Fruit fly (Drosophila melanogaster) whole organism, wandering third instar larva: ENCODE results near the gene CG34280.

Source experiments
- Abd-B ChIP-seq: fragments of >200 bp; optimal IDR thresholded peaks from 2 replicates; lab custom pipeline; 2017; ENCODE audit warnings: missing biosample characterization, missing genetic modification characterization
- CG32264 ChIP-seq: fragments of 200-800 bp; sonication (Bioruptor generic); optimal IDR thresholded peaks from 2 replicates; lab custom pipeline; 2016; ENCODE audit warnings: missing biosample characterization, missing genetic modification characterization
- CG9705 ChIP-seq: fragments of 200-800 bp; sonication (Bioruptor generic); optimal IDR thresholded peaks from 2 replicates; lab custom pipeline; 2018; ENCODE audit warnings: missing biosample characterization, mild to moderate bottlenecking, missing genetic modification characterization
- Dfd ChIP-seq: fragments of >200 bp; optimal IDR thresholded peaks from 2 replicates; lab custom pipeline; 2017; ENCODE audit warnings: missing biosample characterization, missing genetic modification characterization
- Dif ChIP-seq: fragments of 200-275, 200-300 bp; sonication (Bioruptor generic); optimal IDR thresholded peaks from 2 replicates; lab custom pipeline; 2018; ENCODE audit warnings: missing biosample characterization, missing genetic modification characterization; ENCODE audit not compliant: partially characterized antibody
- GATAd ChIP-seq: sonication (Bioruptor generic); optimal IDR thresholded peaks from 2 replicates; lab custom pipeline; 2016; ENCODE audit warnings: missing biosample characterization, missing genetic modification characterization
- HLH106 ChIP-seq: fragments of 200-800 bp; optimal IDR thresholded peaks from 3 replicates; lab custom pipeline; 2019; ENCODE audit warnings: missing biosample characterization, mild to moderate bottlenecking, missing genetic modification characterization, moderate library complexity
- Hr78 ChIP-seq: fragments of >200 bp; optimal IDR thresholded peaks from 2 replicates; lab custom pipeline; 2017; ENCODE audit warnings: missing biosample characterization, missing genetic modification characterization
- Hr83 ChIP-seq: fragments of 200-300 bp; sonication (Bioruptor generic); optimal IDR thresholded peaks from 2 replicates; lab custom pipeline; 2016; ENCODE audit warnings: missing biosample characterization, mild to moderate bottlenecking, missing genetic modification characterization, moderate library complexity; ENCODE audit not compliant: poor library complexity, severe bottlenecking
- Mio ChIP-seq: sonication (Bioruptor generic); optimal IDR thresholded peaks from 2 replicates; lab custom pipeline; 2016; ENCODE audit warnings: missing biosample characterization, missing genetic modification characterization
- Myc ChIP-seq: fragments of >200 bp; optimal IDR thresholded peaks from 2 replicates; lab custom pipeline; 2017
- N ChIP-seq: fragments of >200 bp; optimal IDR thresholded peaks from 2 replicates; lab custom pipeline; 2018; ENCODE audit warnings: missing biosample characterization, missing external identifiers, missing genetic modification characterization
- Rel ChIP-seq, 2 experiments: fragments of 200-800 bp; sonication (Bioruptor generic) in 1 of 2; optimal IDR thresholded peaks; 2 replicates in 1 of 2; 3 replicates in 1 of 2; lab custom pipeline; 2016 to 2019; ENCODE audit warnings: mild to moderate bottlenecking in 2 of 2, missing biosample characterization in 2 of 2, missing genetic modification characterization in 2 of 2, moderate library complexity in 1 of 2
- Sp1 ChIP-seq: fragments of 200-800 bp; sonication (Bioruptor generic); optimal IDR thresholded peaks from 3 replicates; lab custom pipeline; 2019; ENCODE audit warnings: missing biosample characterization, mild to moderate bottlenecking, missing genetic modification characterization, moderate library complexity
- Vsx2 ChIP-seq: fragments of 200-300, 225-300 bp; sonication (Bioruptor generic); optimal IDR thresholded peaks from 2 replicates; lab custom pipeline; 2018; ENCODE audit warnings: missing biosample characterization, missing genetic modification characterization; ENCODE audit not compliant: partially characterized antibody
- br ChIP-seq: fragments of 200-800 bp; sonication (Bioruptor generic); optimal IDR thresholded peaks from 2 replicates; lab custom pipeline; 2016; ENCODE audit warnings: missing biosample characterization, missing genetic modification characterization
- brk ChIP-seq: fragments of 200-800 bp; sonication (Bioruptor generic); optimal IDR thresholded peaks from 2 replicates; lab custom pipeline; 2016; ENCODE audit warnings: missing biosample characterization, mild to moderate bottlenecking, missing genetic modification characterization
- dl ChIP-seq, 2 experiments: fragments of 175-275, 200-275 bp in 1 of 2; fragments of 200-275 bp in 1 of 2; sonication (Bioruptor generic); optimal IDR thresholded peaks; lab custom pipeline; 2018; ENCODE audit warnings: mild to moderate bottlenecking in 2 of 2, missing biosample characterization in 2 of 2, missing genetic modification characterization in 2 of 2, moderate library complexity in 2 of 2; ENCODE audit not compliant: partially characterized antibody in 2 of 2, insufficient read depth in 1 of 2
- dmrt93B ChIP-seq: fragments of 200-800 bp; sonication (Bioruptor generic); optimal IDR thresholded peaks from 2 replicates; lab custom pipeline; 2018; ENCODE audit warnings: missing biosample characterization, mild to moderate bottlenecking, missing genetic modification characterization
- ey ChIP-seq: fragments of 200-800 bp; sonication (Bioruptor generic); optimal IDR thresholded peaks from 2 replicates; lab custom pipeline; 2016; ENCODE audit warnings: missing biosample characterization, missing genetic modification characterization
- foxo ChIP-seq, 2 experiments: fragments of 200-800 bp; sonication (Bioruptor generic); optimal IDR thresholded peaks; 2 replicates in 1 of 2; 3 replicates in 1 of 2; lab custom pipeline; 2016 to 2017; ENCODE audit warnings: missing biosample characterization in 2 of 2, missing genetic modification characterization in 2 of 2
- h ChIP-seq: fragments of 200-800 bp; sonication (Bioruptor generic); optimal IDR thresholded peaks from 3 replicates; lab custom pipeline; 2016; ENCODE audit warnings: missing biosample characterization, mild to moderate bottlenecking, missing genetic modification characterization
- jim ChIP-seq: fragments of 175-275, 200-325 bp; sonication (Bioruptor generic); optimal IDR thresholded peaks from 2 replicates; lab custom pipeline; 2016; ENCODE audit warnings: missing biosample characterization, mild to moderate bottlenecking, missing genetic modification characterization
- lola ChIP-seq: fragments of >200 bp; optimal IDR thresholded peaks from 2 replicates; lab custom pipeline; 2017; ENCODE audit warnings: missing biosample characterization, missing genetic modification characterization
- pan ChIP-seq: fragments of >200 bp; optimal IDR thresholded peaks from 2 replicates; lab custom pipeline; 2017
- rgr ChIP-seq: fragments of 200-800 bp; sonication (Bioruptor generic); optimal IDR thresholded peaks from 3 replicates; lab custom pipeline; 2016; ENCODE audit warnings: missing biosample characterization, mild to moderate bottlenecking, missing genetic modification characterization
- sv ChIP-seq: fragments of 200-800 bp; sonication (Bioruptor generic); optimal IDR thresholded peaks from 3 replicates; lab custom pipeline; 2016; ENCODE audit warnings: missing biosample characterization, missing genetic modification characterization
- tai ChIP-seq: sonication (Bioruptor generic); optimal IDR thresholded peaks from 2 replicates; lab custom pipeline; 2016; ENCODE audit warnings: missing biosample characterization, missing genetic modification characterization
- usp ChIP-seq: fragments of >200 bp; optimal IDR thresholded peaks from 2 replicates; lab custom pipeline; 2017; ENCODE audit warnings: missing biosample characterization, missing genetic modification characterization
- woc ChIP-seq: sonication (Bioruptor generic); optimal IDR thresholded peaks from 2 replicates; lab custom pipeline; 2016; ENCODE audit warnings: missing biosample characterization, mild to moderate bottlenecking, missing genetic modification characterization

Gene CG34280

dm6 chr3R:17433117-17433516, 29.6 kb upstream of the CG34280 start:
- TF ChIP-seq dl (GFP tag; optimal IDR thresholded peaks at IDR 0.05; lab: Kevin White, UChicago; ENCODE audit: insufficient read depth in 1 of 2, partially characterized antibody in 2 of 2) (no peak), HLH106 (no peak), Vsx2 (GFP tag; lab: Kevin White, UChicago) (no peak), Abd-B (GFP tag; lab: Kevin White, UChicago) (no peak), jim (GFP tag; lab: Kevin White, UChicago) (no peak), Sp1 (GFP tag; lab: Kevin White, UChicago) (no peak), dmrt93B (no peak), br (no peak), N (GFP tag; lab: Kevin White, UChicago) (no peak), lola (GFP tag; lab: Kevin White, UChicago) (no peak), Dif (GFP tag; lab: Kevin White, UChicago) (no peak), Dfd (GFP tag; lab: Kevin White, UChicago) (no peak)

dm6 chr3R:17430481-17430880, 27.0 kb upstream of the CG34280 start:
- TF ChIP-seq Hr78: no peak

dm6 chr3R:17426265-17426664, 22.7 kb upstream of the CG34280 start:
- TF ChIP-seq brk: no peak
- TF ChIP-seq tai (GFP tag; lab: Kevin White, UChicago): no peak
- TF ChIP-seq Myc (lab: Kevin White, UChicago): no peak
- no peak for TF ChIP-seq rgr (GFP tag; lab: Kevin White, UChicago)
- no peak for TF ChIP-seq Hr78
- TF ChIP-seq jim (GFP tag; lab: Kevin White, UChicago): no peak
- no peak for TF ChIP-seq h
- TF ChIP-seq, all 38 proteins: peak for 0

dm6 chr3R:17425417-17425915, 21.9 kb upstream of the CG34280 start, which contains the start of gene cysu:
Gene cysu, plus strand, starts transcription at chr3R:17425768.
- no peak for TF ChIP-seq brk
- TF ChIP-seq sv (GFP tag; lab: Kevin White, UChicago): no peak
- no peak for TF ChIP-seq Mio (GFP tag; lab: Kevin White, UChicago)
- no peak for TF ChIP-seq CG9705 (GFP tag; lab: Kevin White, UChicago)
- TF ChIP-seq woc (GFP tag; lab: Kevin White, UChicago): no peak
- TF ChIP-seq CG32264 (GFP tag; lab: Kevin White, UChicago): no peak

- TF ChIP-seq GATAd (GFP tag; lab: Kevin White, UChicago): no peak
- TF ChIP-seq dl (GFP tag; optimal IDR thresholded peaks at IDR 0.05; lab: Kevin White, UChicago; ENCODE audit: insufficient read depth in 1 of 2, partially characterized antibody in 2 of 2): no peak
- no peak for TF ChIP-seq Rel (GFP tag; optimal IDR thresholded peaks at IDR 0.05; lab: Kevin White, UChicago)
- no peak for TF ChIP-seq Rel (tag; optimal IDR thresholded peaks at IDR 0.05; lab: Kevin White, UChicago)
- no peak for TF ChIP-seq tai (GFP tag; lab: Kevin White, UChicago)
- TF ChIP-seq Abd-B (GFP tag; lab: Kevin White, UChicago): no peak
- no peak for TF ChIP-seq jim (GFP tag; lab: Kevin White, UChicago)
- no peak for TF ChIP-seq foxo (GFP tag; optimal IDR thresholded peaks at IDR 0.05; lab: Kevin White, UChicago)
Observed at dm6 chr3R:17422102-17422501, 18.6 kb upstream of the CG34280 start, which contains the start of gene CG14332. Gene CG14332, minus strand, starts transcription at chr3R:17422202.

dm6 chr3R:17420338-17420737, 16.8 kb upstream of the CG34280 start, which contains the start of gene CG42835:
Gene CG42835, plus strand, starts transcription at chr3R:17420638.
- TF ChIP-seq usp (no peak), Hr83 (GFP tag; lab: Kevin White, UChicago) (no peak), ey (no peak), br (no peak), dmrt93B (no peak), pan (lab: Kevin White, UChicago) (no peak)
